Fruit fly (Drosophila melanogaster) whole organism, prepupa: ENCODE data around the gene Ythdc1.

Experiments
- CG10631 ChIP-seq: fragments of 200-800 bp; sonication (Bioruptor generic); optimal IDR thresholded peaks from 2 replicates; lab custom pipeline; 2016; ENCODE audit warnings: missing biosample characterization, missing genetic modification characterization
- CG11294 ChIP-seq: fragments of 200-800 bp; sonication (Bioruptor generic); IDR thresholded peaks from 2 replicates; pipeline ENCODE4 v1.3.6; 2022; ENCODE audit warnings: missing biosample characterization, missing genetic modification characterization
- CG11762 ChIP-seq: fragments of 200-800 bp; sonication (Bioruptor generic); optimal IDR thresholded peaks from 3 replicates; lab custom pipeline; 2016; ENCODE audit warnings: missing biosample characterization, missing genetic modification characterization; ENCODE audit not compliant: insufficient read depth
- CG11902 ChIP-seq: fragments of 200-800 bp; sonication (Bioruptor generic); optimal IDR thresholded peaks from 3 replicates; lab custom pipeline; 2016; ENCODE audit warnings: missing biosample characterization, missing genetic modification characterization
- CG16779 ChIP-seq: fragments of 200-800 bp; sonication (Bioruptor generic); optimal IDR thresholded peaks from 3 replicates; lab custom pipeline; 2017; ENCODE audit warnings: missing biosample characterization, mild to moderate bottlenecking, missing genetic modification characterization
- CG3032 ChIP-seq: fragments of 200-800 bp; optimal IDR thresholded peaks from 2 replicates; lab custom pipeline; 2019; ENCODE audit warnings: missing biosample characterization, mild to moderate bottlenecking, missing genetic modification characterization, moderate library complexity
- CG31627 ChIP-seq: fragments of 200-800 bp; sonication (Bioruptor generic); optimal IDR thresholded peaks from 3 replicates; lab custom pipeline; 2016; ENCODE audit warnings: missing biosample characterization, missing genetic modification characterization
- CG34406 ChIP-seq: fragments of 200-800 bp; sonication (Bioruptor generic); optimal IDR thresholded peaks from 3 replicates; lab custom pipeline; 2016; ENCODE audit warnings: missing biosample characterization, missing genetic modification characterization
- CG6163 ChIP-seq: fragments of 200-800 bp; sonication (Bioruptor generic); IDR thresholded peaks from 3 replicates; pipeline ENCODE4 v1.3.6; 2022; ENCODE audit warnings: missing biosample characterization, missing genetic modification characterization
- CG6276 ChIP-seq: fragments of 200-800 bp; sonication (Bioruptor generic); optimal IDR thresholded peaks from 2 replicates; lab custom pipeline; 2017; ENCODE audit warnings: missing biosample characterization, mild to moderate bottlenecking, missing genetic modification characterization
- CG6792 ChIP-seq: fragments of 200-800 bp; sonication (Bioruptor generic); optimal IDR thresholded peaks from 3 replicates; lab custom pipeline; 2016; ENCODE audit warnings: missing biosample characterization, missing genetic modification characterization
- CG6808 ChIP-seq: fragments of 200-800 bp; sonication (Bioruptor generic); optimal IDR thresholded peaks from 3 replicates; lab custom pipeline; 2017; ENCODE audit warnings: missing biosample characterization, missing genetic modification characterization, mild to moderate bottlenecking, moderate library complexity, missing genetic modification reagents
- CG7368 ChIP-seq: fragments of 200-800 bp; sonication (Bioruptor generic); optimal IDR thresholded peaks from 3 replicates; lab custom pipeline; 2016; ENCODE audit warnings: missing biosample characterization, missing genetic modification characterization
- CG8319 ChIP-seq: fragments of 200-800 bp; sonication (Bioruptor generic); optimal IDR thresholded peaks from 3 replicates; lab custom pipeline; 2016; ENCODE audit warnings: missing biosample characterization, missing genetic modification characterization
- CG8632 ChIP-seq: fragments of 200-800 bp; sonication (Bioruptor generic); optimal IDR thresholded peaks from 3 replicates; lab custom pipeline; 2016; ENCODE audit warnings: missing biosample characterization, missing genetic modification characterization
- Eip75B ChIP-seq: fragments of 200-800 bp; sonication (Bioruptor generic); optimal IDR thresholded peaks from 3 replicates; lab custom pipeline; 2016; ENCODE audit warnings: missing biosample characterization, missing genetic modification characterization
- Eip78C ChIP-seq: fragments of 200-800 bp; sonication (Bioruptor generic); peaks from one replicate; lab custom pipeline; 2016; ENCODE audit warnings: missing biosample characterization, missing genetic modification characterization
- Eip93F ChIP-seq: fragments of 200-800 bp; sonication (Bioruptor generic); optimal IDR thresholded peaks from 2 replicates; lab custom pipeline; 2016; ENCODE audit warnings: missing biosample characterization, mild to moderate bottlenecking, missing genetic modification characterization
- Ets21C ChIP-seq: fragments of 200-800 bp; sonication (Bioruptor generic); optimal IDR thresholded peaks from 3 replicates; lab custom pipeline; 2016; ENCODE audit warnings: missing biosample characterization, missing genetic modification characterization
- Hr4 ChIP-seq: fragments of 200-800 bp; sonication (Bioruptor generic); optimal IDR thresholded peaks from 3 replicates; lab custom pipeline; 2016; ENCODE audit warnings: missing biosample characterization, missing genetic modification characterization
- Met ChIP-seq: fragments of 200-800 bp; sonication (Bioruptor generic); optimal IDR thresholded peaks from 3 replicates; lab custom pipeline; 2016; ENCODE audit warnings: missing biosample characterization, missing genetic modification characterization
- Sox14 ChIP-seq: fragments of 200-800 bp; sonication (Bioruptor generic); optimal IDR thresholded peaks from 3 replicates; lab custom pipeline; 2016; ENCODE audit warnings: missing biosample characterization, missing genetic modification characterization
- achi ChIP-seq: fragments of 200-800 bp; sonication (Bioruptor generic); optimal IDR thresholded peaks from 3 replicates; lab custom pipeline; 2016; ENCODE audit warnings: missing biosample characterization, missing genetic modification characterization
- acj6 ChIP-seq: fragments of 200-800 bp; sonication (Bioruptor generic); optimal IDR thresholded peaks from 3 replicates; lab custom pipeline; 2016; ENCODE audit warnings: missing biosample characterization, missing genetic modification characterization
- cyc ChIP-seq: fragments of 200-800 bp; sonication (Bioruptor generic); optimal IDR thresholded peaks from 3 replicates; lab custom pipeline; 2016; ENCODE audit warnings: missing biosample characterization, missing genetic modification characterization
- dsx ChIP-seq: fragments of 200-800 bp; optimal IDR thresholded peaks from 3 replicates; lab custom pipeline; 2019; ENCODE audit warnings: missing biosample characterization, mild to moderate bottlenecking, missing genetic modification characterization, moderate library complexity; ENCODE audit not compliant: poor library complexity, severe bottlenecking
- eg ChIP-seq: fragments of 200-800 bp; sonication (Bioruptor generic); IDR thresholded peaks from 3 replicates; pipeline ENCODE4 v1.3.6; 2022; ENCODE audit warnings: missing biosample characterization, missing genetic modification characterization
- fkh ChIP-seq: fragments of 200-800 bp; sonication (Bioruptor generic); optimal IDR thresholded peaks from 3 replicates; lab custom pipeline; 2017; ENCODE audit warnings: missing biosample characterization, mild to moderate bottlenecking, missing genetic modification characterization, moderate library complexity
- lz ChIP-seq: fragments of 200-800 bp; sonication (Bioruptor generic); optimal IDR thresholded peaks from 3 replicates; lab custom pipeline; 2016; ENCODE audit warnings: missing biosample characterization, missing genetic modification characterization
- salr ChIP-seq, 2 experiments: fragments of 200-800 bp; sonication (Bioruptor generic); optimal IDR thresholded peaks; 3 replicates each; lab custom pipeline; 2016 to 2018; ENCODE audit warnings: missing biosample characterization in 2 of 2, missing genetic modification characterization in 2 of 2, mild to moderate bottlenecking in 1 of 2
- svp ChIP-seq: fragments of 200-800 bp; sonication (Bioruptor generic); peaks from one replicate; lab custom pipeline; 2016; ENCODE audit warnings: missing biosample characterization, missing genetic modification characterization
- vri ChIP-seq: fragments of 200-800 bp; sonication (Bioruptor generic); optimal IDR thresholded peaks from 3 replicates; lab custom pipeline; 2016; ENCODE audit warnings: missing biosample characterization, mild to moderate bottlenecking, missing genetic modification characterization

Ythdc1 gene

DNA sequence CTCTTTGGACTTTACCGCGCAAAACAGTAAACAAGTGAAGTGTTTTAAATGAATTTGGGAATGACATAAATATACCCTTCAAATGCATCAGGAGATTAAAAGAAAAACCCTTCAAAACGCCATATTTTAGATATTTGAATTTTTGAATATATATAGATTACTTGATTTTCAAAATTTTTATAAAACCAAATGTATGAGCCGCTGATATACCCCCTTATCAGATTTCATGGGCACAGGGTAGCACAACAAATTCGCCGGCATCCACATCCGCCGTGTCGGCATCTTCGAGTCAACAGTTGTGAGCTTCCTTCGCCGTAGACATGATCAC is 4.0 kb upstream of the Ythdc1 start, which contains the start of gene Ids (continued):
- TF ChIP-seq achi (GFP tag; lab: Kevin White, UChicago) (peak; percentile 64), salr (GFP tag; optimal IDR thresholded peaks at IDR 0.05; lab: Kevin White, UChicago) (peak in 1 of 2 experiments; percentile 5), svp (GFP tag; lab: Kevin White, UChicago) (peak; percentile 93), Sox14 (peak; percentile 60), lz (peak; percentile 81), Eip93F (GFP tag; lab: Kevin White, UChicago) (peak; percentile 33), CG11762 (GFP tag; lab: Kevin White, UChicago) (peak; percentile 51), fkh (GFP tag; lab: Kevin White, UChicago) (peak; percentile 8), CG11294 (peak; percentile 51), acj6 (GFP tag; lab: Kevin White, UChicago) (peak; percentile 72), CG10631 (GFP tag; lab: Kevin White, UChicago) (no peak), cyc (peak; percentile 74)

dm6 chr3L:3377247-3377964 is 3.4 kb upstream of the Ythdc1 start:
- TF ChIP-seq CG6163 (GFP tag; lab: Robert Waterston, UW) (no peak), CG8632 (GFP tag; lab: Kevin White, UChicago) (no peak), dsx (GFP tag; lab: Kevin White, UChicago) (no peak), Eip78C (no peak), CG8319 (GFP tag; lab: Kevin White, UChicago) (no peak), CG34406 (GFP tag; lab: Kevin White, UChicago) (no peak), eg (GFP tag; lab: Robert Waterston, UW) (no peak), CG16779 (tag; lab: Kevin White, UChicago) (no peak), Hr4 (no peak), lz (no peak), acj6 (GFP tag; lab: Kevin White, UChicago) (no peak), CG3032 (no peak), CG6792 (GFP tag; lab: Kevin White, UChicago) (no peak), CG11902 (GFP tag; lab: Kevin White, UChicago) (no peak), Ets21C (GFP tag; lab: Kevin White, UChicago) (no peak), CG31627 (GFP tag; lab: Kevin White, UChicago) (no peak), vri (no peak), CG6276 (GFP tag; lab: Kevin White, UChicago) (no peak), Sox14 (no peak)

- TF ChIP-seq Sox14 (peak; percentile 90), CG8319 (GFP tag; lab: Kevin White, UChicago) (no peak)
These were observed 2.6 kb upstream of the Ythdc1 start, which contains the start of gene CG12012 for dm6 chr3L:3376551-3376950. Gene CG12012 (plus strand): TSS chr3L:3376757.

DNA sequence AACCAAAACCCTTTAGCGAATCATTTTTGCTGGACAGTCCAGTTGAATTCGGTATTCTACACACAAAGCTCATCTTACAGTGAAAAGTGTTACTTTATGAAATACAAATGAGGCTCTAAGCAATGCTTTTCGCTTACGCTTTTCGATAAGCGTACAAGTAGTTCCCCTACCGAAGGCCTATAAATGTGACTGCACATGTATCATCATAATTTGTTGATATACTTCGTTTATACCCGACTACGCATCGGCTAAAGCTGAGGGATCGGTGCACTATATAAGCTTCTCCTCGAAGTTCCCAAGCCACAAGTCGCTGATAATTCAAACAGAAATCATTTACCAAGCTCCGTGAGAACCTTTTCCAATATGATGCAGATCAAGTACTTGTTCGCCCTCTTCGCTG is 4.7 kb downstream of the Ythdc1 start, which contains the start of gene Drs:
Drs (plus strand) TSS at position 301 of the 400 bp plus-strand sequence.
- TF ChIP-seq Sox14 (no peak), Eip75B (GFP tag; lab: Kevin White, UChicago) (no peak), CG6808 (no peak), CG11294 (no peak), Met (no peak), CG7368 (GFP tag; lab: Kevin White, UChicago) (no peak)

DNA sequence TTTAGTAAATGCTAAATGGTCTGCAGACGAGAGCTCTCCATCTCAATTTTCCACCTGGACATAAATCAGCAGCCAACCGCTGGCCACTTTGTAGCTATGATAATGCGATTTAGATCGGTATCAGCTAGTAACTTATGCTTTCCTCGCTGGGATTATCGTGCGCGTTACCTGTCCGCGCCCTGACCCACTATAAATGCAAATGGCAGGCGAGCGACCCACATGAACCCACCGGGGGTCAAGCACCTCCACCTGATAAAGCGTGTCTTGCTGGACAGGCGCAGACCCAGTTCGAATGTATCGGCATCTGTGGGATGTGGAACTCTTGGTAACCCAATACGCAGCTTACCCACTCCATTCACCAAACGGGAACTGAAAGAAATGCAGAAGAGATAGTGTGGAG is 20.7 kb downstream of the Ythdc1 start:
- TF ChIP-seq CG7368 (GFP tag; lab: Kevin White, UChicago) (no peak), svp (GFP tag; lab: Kevin White, UChicago) (peak; percentile 77)
